Fruit fly (Drosophila melanogaster) whole organism, pupa: Measurements from ENCODE around the gene Trp1.

ENCODE experiments used
- CG10348 ChIP-seq: fragments of 200-800 bp; sonication (Bioruptor generic); IDR thresholded peaks from 2 replicates; pipeline ENCODE4 v1.3.6; 2022; ENCODE audit warnings: missing biosample characterization, missing genetic modification characterization
- CG12605 ChIP-seq: fragments of 200-800 bp; sonication (Bioruptor generic); IDR thresholded peaks from 2 replicates; pipeline ENCODE4 v1.3.6; 2022; ENCODE audit warnings: missing biosample characterization, missing genetic modification characterization
- CG14655 ChIP-seq: fragments of 200-800 bp; sonication (Bioruptor generic); optimal IDR thresholded peaks from 3 replicates; lab custom pipeline; 2017; ENCODE audit warnings: mild to moderate bottlenecking, missing biosample characterization, missing genetic modification reagents, missing genetic modification characterization
- CG15710 ChIP-seq: fragments of 200-800 bp; sonication (Bioruptor generic); optimal IDR thresholded peaks from 2 replicates; lab custom pipeline; 2018; ENCODE audit warnings: missing biosample characterization, mild to moderate bottlenecking, missing genetic modification characterization, moderate library complexity
- CG17806 ChIP-seq: fragments of 200-800 bp; sonication (Bioruptor generic); optimal IDR thresholded peaks from 2 replicates; lab custom pipeline; 2018; ENCODE audit warnings: missing biosample characterization, mild to moderate bottlenecking, missing genetic modification characterization, moderate library complexity
- CG34367 ChIP-seq: fragments of 200-800 bp; sonication (Bioruptor generic); optimal IDR thresholded peaks from 2 replicates; lab custom pipeline; 2018; ENCODE audit warnings: missing biosample characterization, mild to moderate bottlenecking, missing genetic modification characterization
- CG8159 ChIP-seq: fragments of 200-800 bp; sonication (Bioruptor generic); optimal IDR thresholded peaks from 3 replicates; lab custom pipeline; 2018; ENCODE audit warnings: missing biosample characterization, mild to moderate bottlenecking, missing genetic modification characterization, moderate library complexity
- EcR ChIP-seq: fragments of 200-800 bp; sonication (Bioruptor generic); optimal IDR thresholded peaks from 3 replicates; lab custom pipeline; 2019; ENCODE audit warnings: missing biosample characterization, missing genetic modification characterization, mild to moderate bottlenecking, moderate library complexity, missing genetic modification reagents
- Ets98B ChIP-seq: fragments of 200-800 bp; sonication (Bioruptor generic); IDR thresholded peaks from 2 replicates; pipeline ENCODE4 v1.3.6; 2022; ENCODE audit warnings: missing biosample characterization, missing genetic modification characterization
- Pif1A ChIP-seq: fragments of 200-800 bp; sonication (Bioruptor generic); optimal IDR thresholded peaks from 3 replicates; lab custom pipeline; 2016; ENCODE audit warnings: missing biosample characterization, missing genetic modification characterization
- Snoo ChIP-seq: fragments of 200-800 bp; sonication (Bioruptor generic); optimal IDR thresholded peaks from 3 replicates; lab custom pipeline; 2017; ENCODE audit warnings: missing biosample characterization, mild to moderate bottlenecking, missing genetic modification characterization, inconsistent platforms
- fd96Ca ChIP-seq: fragments of 200-800 bp; sonication (Bioruptor generic); IDR thresholded peaks from 3 replicates; pipeline ENCODE4 v1.3.6; 2022; ENCODE audit warnings: missing biosample characterization, missing genetic modification characterization
- gl ChIP-seq: fragments of 200-800 bp; sonication (Bioruptor generic); optimal IDR thresholded peaks from 2 replicates; lab custom pipeline; 2018; ENCODE audit warnings: missing biosample characterization, mild to moderate bottlenecking, missing genetic modification characterization

- no peak for TF ChIP-seq CG10348
- TF ChIP-seq CG15710 (tag; lab: Kevin White, UChicago): no peak
- TF ChIP-seq Pif1A: no peak
- TF ChIP-seq CG12605 (GFP tag; lab: Robert Waterston, UW): no peak
- no peak for TF ChIP-seq CG17806
- no peak for TF ChIP-seq EcR (GFP tag; lab: Kevin White, UChicago)
- no peak for TF ChIP-seq CG8159 (tag; lab: Kevin White, UChicago)
- TF ChIP-seq Snoo (tag; lab: Kevin White, UChicago): no peak
- TF ChIP-seq gl (tag; lab: Kevin White, UChicago): no peak
- no peak for TF ChIP-seq fd96Ca (GFP tag; lab: Robert Waterston, UW)
- no peak for TF ChIP-seq Ets98B (GFP tag; lab: Robert Waterston, UW)
- TF ChIP-seq CG14655 (GFP tag; lab: Kevin White, UChicago): no peak
- no peak for TF ChIP-seq CG34367 (tag; lab: Kevin White, UChicago)
These were observed 17.2 kb downstream of the Trp1 start, which contains the start of gene CG13127 for dm6 chr2L:10026376-10026775.
